Worm (Caenorhabditis elegans) whole organism, early embryonic: ENCODE measurements around the gene Y44A6D.7.

Source experiments
- B0310.2 ChIP-seq: sonication (generic microtip); optimal IDR thresholded peaks from 2 replicates; lab custom pipeline; 2016; ENCODE audit warnings: mild to moderate bottlenecking, missing genetic modification characterization, missing compliant biosample characterization
- F13C5.2 ChIP-seq: sonication (generic microtip); optimal IDR thresholded peaks from 2 replicates; lab custom pipeline; 2017; ENCODE audit warnings: mild to moderate bottlenecking, missing genetic modification characterization, inconsistent platforms, missing compliant biosample characterization
- aly-1 ChIP-seq: sonication (generic microtip); optimal IDR thresholded peaks from 2 replicates; lab custom pipeline; 2016; ENCODE audit warnings: missing genetic modification characterization, missing compliant biosample characterization
- ama-1 ChIP-seq: fragments of 150-350 bp; optimal IDR thresholded peaks from 2 replicates; lab custom pipeline; 2014
- ceh-13 ChIP-seq: fragments of 200-800 bp; sonication (Bioruptor generic); optimal IDR thresholded peaks from 2 replicates; lab custom pipeline; 2018; ENCODE audit warnings: mild to moderate bottlenecking, missing genetic modification characterization, missing compliant biosample characterization
- ceh-36 ChIP-seq: sonication (generic microtip); optimal IDR thresholded peaks from 2 replicates; lab custom pipeline; 2016; ENCODE audit warnings: missing genetic modification characterization, inconsistent platforms, missing compliant biosample characterization
- ets-7 ChIP-seq: sonication (generic microtip); optimal IDR thresholded peaks from 2 replicates; lab custom pipeline; 2016; ENCODE audit warnings: missing genotype, missing genetic modification characterization, missing compliant biosample characterization
- flt-1 ChIP-seq: fragments of 200-800 bp; sonication (Bioruptor generic); IDR thresholded peaks from 2 replicates; pipeline ENCODE4 v1.3.6; 2022; ENCODE audit warnings: missing genetic modification characterization, missing compliant biosample characterization
- hmbx-1 ChIP-seq: sonication (generic microtip); optimal IDR thresholded peaks from 2 replicates; lab custom pipeline; 2016; ENCODE audit warnings: mild to moderate bottlenecking, missing genetic modification characterization, missing compliant biosample characterization
- hnd-1 ChIP-seq: sonication (generic microtip); optimal IDR thresholded peaks from 2 replicates; lab custom pipeline; 2016; ENCODE audit warnings: missing genetic modification characterization, missing compliant biosample characterization

- no peak for TF ChIP-seq F13C5.2 (tag; lab: Kevin White, UChicago)
- TF ChIP-seq ama-1 (lab: Kevin White, UChicago): no peak
- no peak for TF ChIP-seq ceh-13 (GFP tag; lab: Kevin White, UChicago)
- TF ChIP-seq ceh-36 (tag; lab: Kevin White, UChicago): no peak
- no peak for TF ChIP-seq B0310.2
- TF ChIP-seq hmbx-1 (tag; lab: Kevin White, UChicago): no peak
- TF ChIP-seq flt-1 (GFP tag; lab: Robert Waterston, UW): no peak
- TF ChIP-seq ets-7 (tag; lab: Kevin White, UChicago): no peak
- TF ChIP-seq aly-1 (tag; lab: Kevin White, UChicago): no peak
- TF ChIP-seq hnd-1: no peak
These were observed 37.8 kb upstream of the Y44A6D.7 start for ce11 chrV:20776761-20777160.
